Worm (Caenorhabditis elegans) whole organism, young adult: ENCODE measurements around the gene F42F12.3.

Experiments
- B0261.1 ChIP-seq: sonication (generic microtip); optimal IDR thresholded peaks from 2 replicates; lab custom pipeline; 2016; ENCODE audit warnings: mild to moderate bottlenecking, missing genetic modification characterization, moderate library complexity, missing compliant biosample characterization
- F23B12.7 ChIP-seq: sonication (generic microtip); optimal IDR thresholded peaks from 2 replicates; lab custom pipeline; 2017; ENCODE audit warnings: missing genetic modification characterization, mild to moderate bottlenecking, missing compliant biosample characterization, antibody characterized with exemption, moderate library complexity; ENCODE audit not compliant: insufficient read depth
- atf-7 ChIP-seq: sonication (generic microtip); optimal IDR thresholded peaks from 2 replicates; lab custom pipeline; 2017; ENCODE audit warnings: mild to moderate bottlenecking, missing genetic modification characterization, missing compliant biosample characterization
- athp-1 ChIP-seq: sonication (generic microtip); optimal IDR thresholded peaks from 2 replicates; lab custom pipeline; 2017; ENCODE audit warnings: mild to moderate bottlenecking, missing genetic modification characterization, missing compliant biosample characterization
- egl-44 ChIP-seq: fragments of 200-800 bp; sonication (Bioruptor generic); IDR thresholded peaks from 2 replicates; pipeline ENCODE4 v1.3.6; 2022; ENCODE audit warnings: missing genetic modification reagents, missing genetic modification characterization, missing compliant biosample characterization
- let-526 ChIP-seq: fragments of 200-800 bp; sonication (Bioruptor generic); IDR thresholded peaks from 2 replicates; pipeline ENCODE4 v1.3.6; 2022; ENCODE audit warnings: missing genetic modification reagents, missing genetic modification characterization, missing compliant biosample characterization
- madf-10 ChIP-seq: sonication (generic microtip); optimal IDR thresholded peaks from 2 replicates; lab custom pipeline; 2016; ENCODE audit warnings: mild to moderate bottlenecking, missing genetic modification characterization, missing compliant biosample characterization
- nfyb-1 ChIP-seq: fragments of 200-800 bp; sonication (Bioruptor generic); IDR thresholded peaks from 2 replicates; pipeline ENCODE4 v1.3.6; 2022; ENCODE audit warnings: missing genetic modification reagents, missing genetic modification characterization, missing compliant biosample characterization
- snpc-4 ChIP-seq, 5 experiments: fragments of 150-350 bp in 1 of 5; sonication (generic microtip) in 4 of 5; optimal IDR thresholded peaks; 2 replicates each; lab custom pipeline; 2014 to 2018; ENCODE audit warnings: missing genetic modification characterization in 5 of 5, missing biosample characterization in 3 of 5, antibody characterized with exemption in 2 of 5, mild to moderate bottlenecking in 2 of 5, missing compliant biosample characterization in 2 of 5, missing genotype in 2 of 5, moderate library complexity in 2 of 5, missing genetic modification reagents in 1 of 5
- tlf-1 ChIP-seq: fragments of 200-800 bp; sonication (Bioruptor generic); optimal IDR thresholded peaks from 2 replicates; lab custom pipeline; 2018; ENCODE audit warnings: mild to moderate bottlenecking, missing genetic modification characterization, missing compliant biosample characterization
- zfh-2 ChIP-seq: fragments of 200-800 bp; sonication (Bioruptor generic); conservative IDR thresholded peaks from 2 replicates; pipeline ENCODE4 v1.3.6; 2022; ENCODE audit warnings: missing genetic modification reagents, missing genetic modification characterization, missing compliant biosample characterization

Gene F42F12.3

DNA sequence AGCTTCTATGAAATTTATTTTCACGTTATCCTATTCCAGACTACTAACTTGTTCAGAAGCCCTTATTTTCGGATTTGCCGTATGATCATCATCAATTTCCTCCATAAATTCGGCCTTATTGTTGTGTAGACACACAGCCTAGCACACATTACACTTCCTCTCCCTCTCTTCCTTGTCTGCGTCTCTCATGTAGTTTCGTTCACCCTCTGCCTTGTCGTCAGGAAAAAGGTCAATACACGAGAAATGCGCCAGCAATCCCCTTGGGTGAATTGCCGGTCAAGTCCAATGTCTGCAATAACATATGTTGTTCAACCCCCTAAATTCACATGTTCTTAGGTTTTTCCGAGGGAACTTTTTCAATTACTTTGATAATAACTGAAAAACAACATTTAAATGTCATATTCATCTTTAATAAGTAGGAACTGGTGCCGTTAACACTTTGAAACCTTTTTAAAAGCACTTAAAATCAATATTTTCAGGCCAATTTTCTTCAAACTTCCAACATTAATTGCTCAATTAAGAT is 43.5 kb downstream of the F42F12.3 start, which contains the start of gene F17E5.2 (continued):
- TF ChIP-seq atf-7 (tag; lab: Kevin White, UChicago) (peak; percentile 19), athp-1 (tag; lab: Kevin White, UChicago) (peak; percentile 6), nfyb-1 (peak; percentile 83), let-526 (peak; percentile 47; the same call in 1 of the 2 replicates), snpc-4 (GFP tag; optimal IDR thresholded peaks at IDR 0.05; lab: Kevin White, UChicago) (no peak), snpc-4 (tag; optimal IDR thresholded peaks at IDR 0.05; lab: Kevin White, UChicago) (peak in 2 of 4 experiments; percentile 51 to 80), egl-44 (GFP tag; lab: Robert Waterston, UW) (peak; percentile 63; the same call in 1 of the 2 replicates), B0261.1 (tag; lab: Kevin White, UChicago) (peak; percentile 32), tlf-1 (GFP tag; lab: Kevin White, UChicago) (peak; percentile 53), zfh-2 (GFP tag; lab: Robert Waterston, UW) (no peak), F23B12.7 (tag; lab: Kevin White, UChicago) (peak; percentile 14), madf-10 (tag; lab: Kevin White, UChicago) (peak; percentile 62)
